Worm (Caenorhabditis elegans) whole organism, midembryonic: ENCODE results near the gene F14D7.9.
"Not testable (repeated sequence)": the region's sequence is repeated elsewhere in the genome, so short reads cannot be mapped to it uniquely, and the experiment has no call there.

Experiments
- T22C8.4 ChIP-seq: fragments of 200-800 bp; sonication (Bioruptor generic); IDR thresholded peaks from 2 replicates; pipeline ENCODE4 v1.3.6; 2022; ENCODE audit warnings: missing genetic modification characterization, missing compliant biosample characterization
- cog-1 ChIP-seq: sonication (generic microtip); optimal IDR thresholded peaks from 2 replicates; lab custom pipeline; 2016; ENCODE audit warnings: missing genetic modification characterization, missing compliant biosample characterization
- flt-1 ChIP-seq: fragments of 200-800 bp; sonication (Bioruptor generic); IDR thresholded peaks from 2 replicates; pipeline ENCODE4 v1.3.6; 2022; ENCODE audit warnings: missing genetic modification characterization, missing compliant biosample characterization
- klf-2 ChIP-seq: fragments of 200-800 bp; sonication (Bioruptor generic); conservative IDR thresholded peaks from 2 replicates; pipeline ENCODE4 v1.3.6; 2022; ENCODE audit warnings: missing genetic modification reagents, missing genetic modification characterization, missing compliant biosample characterization
- med-1 ChIP-seq: sonication (generic microtip); optimal IDR thresholded peaks from 2 replicates; lab custom pipeline; 2017; ENCODE audit warnings: missing genetic modification characterization, mild to moderate bottlenecking, missing compliant biosample characterization, antibody characterized with exemption, missing genetic modification reagents; ENCODE audit not compliant: insufficient read depth
- ref-1 ChIP-seq: fragments of 200-800 bp; sonication (Bioruptor generic); conservative IDR thresholded peaks from 2 replicates; pipeline ENCODE4 v1.3.6; 2022; ENCODE audit warnings: missing genetic modification reagents, missing genetic modification characterization, missing compliant biosample characterization
- tab-1 ChIP-seq: fragments of 200-800 bp; sonication (Bioruptor generic); IDR thresholded peaks from 2 replicates; pipeline ENCODE4 v1.3.6; 2022; ENCODE audit warnings: missing genetic modification characterization, missing compliant biosample characterization
- ztf-23 ChIP-seq: fragments of 200-800 bp; sonication (Bioruptor generic); IDR thresholded peaks from 2 replicates; pipeline ENCODE4 v1.3.6; 2022; ENCODE audit warnings: missing genetic modification reagents, missing genetic modification characterization, missing compliant biosample characterization
- ztf-29 ChIP-seq: fragments of 200-800 bp; sonication (Bioruptor generic); IDR thresholded peaks from 2 replicates; pipeline ENCODE4 v1.3.6; 2022; ENCODE audit warnings: missing genetic modification reagents, missing genetic modification characterization, missing compliant biosample characterization

The F14D7.9 gene

DNA sequence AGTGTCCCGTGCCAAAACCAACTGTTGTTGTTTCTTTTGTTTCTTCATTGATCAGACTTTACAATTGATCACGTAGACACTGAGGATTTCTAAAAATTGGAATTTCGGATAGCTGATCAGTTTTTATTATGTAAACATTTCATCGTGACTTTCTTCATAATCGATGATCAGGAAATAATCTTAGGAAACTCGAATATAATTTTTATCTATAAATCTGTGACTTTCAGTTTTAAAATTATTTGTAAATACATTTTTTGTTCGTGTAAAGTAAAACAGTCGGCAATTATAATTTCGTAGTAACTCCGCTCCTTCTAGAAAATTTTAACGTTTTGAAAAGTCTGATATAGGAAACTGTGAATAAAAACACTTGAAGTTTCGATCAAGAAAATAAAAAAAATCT lies 23.8 kb upstream of the F14D7.9 start, which contains the start of gene F40G12.5:
F40G12.5 (minus strand) TSS at position 101 of the 400 bp plus-strand sequence.
- TF ChIP-seq cog-1 (tag; lab: Kevin White, UChicago): no peak
- TF ChIP-seq ztf-23 (GFP tag; lab: Robert Waterston, UW): no peak
- no peak for TF ChIP-seq klf-2
- no peak for TF ChIP-seq flt-1 (GFP tag; lab: Robert Waterston, UW)
- TF ChIP-seq med-1 (GFP tag; lab: Kevin White, UChicago): no peak

DNA sequence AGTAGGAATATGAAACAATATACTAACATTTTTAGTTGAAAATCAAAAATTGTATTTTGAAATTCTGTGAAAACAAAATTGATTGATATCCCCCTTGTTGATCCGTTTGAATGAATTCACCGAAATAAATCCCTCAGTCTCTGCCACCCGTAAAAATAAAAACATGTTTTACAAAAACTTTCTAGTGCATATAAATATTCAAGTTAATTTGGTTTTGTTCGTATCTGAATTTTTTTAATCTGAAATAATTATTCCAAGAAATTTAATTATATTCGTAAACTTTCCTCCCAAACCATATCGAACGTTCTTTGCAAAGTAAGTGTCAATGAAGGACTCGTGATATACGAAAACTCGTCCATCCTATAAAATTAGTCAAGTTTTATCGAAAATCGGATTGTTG lies 21.5 kb upstream of the F14D7.9 start, which contains the start of gene F40G12.6:
F40G12.6 (minus strand) TSS at position 101 of the 400 bp plus-strand sequence.
- TF ChIP-seq med-1 (GFP tag; lab: Kevin White, UChicago) (no peak), klf-2 (no peak), flt-1 (GFP tag; lab: Robert Waterston, UW) (no peak), cog-1 (tag; lab: Kevin White, UChicago) (no peak), ref-1 (GFP tag; lab: Robert Waterston, UW) (no peak), T22C8.4 (GFP tag; lab: Robert Waterston, UW) (no peak), tab-1 (no peak), ztf-29 (GFP tag; lab: Robert Waterston, UW) (no peak)

DNA sequence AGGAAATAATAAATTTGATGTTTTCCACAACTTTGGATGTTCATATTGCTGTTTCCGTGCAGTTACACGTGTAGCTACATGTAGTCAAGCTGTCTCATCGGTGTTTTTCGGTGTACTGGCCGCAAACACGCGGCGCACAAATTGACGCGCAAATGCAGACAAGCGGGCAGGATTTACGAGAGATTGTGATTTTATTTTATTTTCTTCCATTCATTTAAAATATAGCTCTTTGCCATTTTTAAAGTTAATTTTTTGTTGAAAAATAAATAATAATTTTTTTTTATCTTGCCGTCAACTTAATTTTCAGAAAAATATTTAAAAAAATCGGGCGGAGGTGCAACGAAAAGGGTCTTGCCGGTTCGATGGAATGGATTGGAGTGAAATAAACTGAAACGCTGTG lies 20.2 kb upstream of the F14D7.9 start, which contains the start of gene F40G12.7:
F40G12.7 (plus strand) TSS at position 301 of the 400 bp plus-strand sequence.
- TF ChIP-seq T22C8.4 (GFP tag; lab: Robert Waterston, UW); klf-2; ztf-23 (GFP tag; lab: Robert Waterston, UW): not testable (repeated sequence)

DNA sequence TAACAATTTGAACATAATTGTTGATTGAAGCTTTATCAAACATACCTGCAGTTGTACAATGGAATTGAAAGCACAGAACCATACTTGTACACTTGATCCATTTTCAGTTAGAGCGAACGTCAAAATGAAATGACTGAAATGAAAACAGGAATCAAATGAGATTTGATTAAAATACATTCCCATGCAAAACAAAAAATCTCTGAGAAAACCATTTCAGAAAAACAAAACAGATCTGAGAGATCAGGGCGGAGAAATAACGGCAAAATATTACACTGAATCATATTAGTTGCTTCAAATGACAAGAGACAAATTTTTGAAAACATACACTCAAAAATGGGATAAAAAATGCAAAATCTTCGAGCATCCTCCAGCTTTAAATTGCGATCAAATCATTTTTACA lies 14.7 kb upstream of the F14D7.9 start, which contains the start of gene srt-33:
srt-33 (minus strand) TSS at position 101 of the 400 bp plus-strand sequence.
- TF ChIP-seq klf-2: no peak
- TF ChIP-seq ztf-29 (GFP tag; lab: Robert Waterston, UW): no peak
- no peak for TF ChIP-seq ztf-23 (GFP tag; lab: Robert Waterston, UW)
- TF ChIP-seq flt-1 (GFP tag; lab: Robert Waterston, UW): no peak
- TF ChIP-seq tab-1: no peak
- no peak for TF ChIP-seq cog-1 (tag; lab: Kevin White, UChicago)
- no peak for TF ChIP-seq T22C8.4 (GFP tag; lab: Robert Waterston, UW)
- no peak for TF ChIP-seq ref-1 (GFP tag; lab: Robert Waterston, UW)

DNA sequence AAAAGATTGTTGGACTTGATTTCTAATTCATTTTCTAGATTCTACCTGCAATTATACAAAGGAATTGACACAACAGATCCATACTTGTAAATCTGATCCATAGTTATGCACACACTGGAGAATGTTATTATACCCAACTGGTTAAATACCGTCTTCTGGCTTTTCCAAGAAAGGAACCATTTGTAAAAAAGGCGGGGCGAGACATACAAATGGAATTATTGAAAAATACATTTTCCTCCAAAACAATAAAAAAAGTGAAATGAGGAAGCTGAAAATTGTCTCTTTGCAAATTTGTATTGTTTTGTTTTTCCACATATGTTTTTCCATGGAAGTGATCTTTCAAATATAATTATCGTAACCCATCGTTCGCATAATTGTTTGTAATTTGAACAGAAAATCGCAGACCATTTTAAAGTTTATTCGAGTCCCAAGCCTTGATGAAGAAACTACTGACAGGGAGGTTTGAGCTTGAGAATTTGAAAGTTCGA lies 12.2 kb upstream of the F14D7.9 start, which contains the start of the genes srt-74 and F40G12.9:
srt-74 (minus strand) TSS at position 101 of the 488 bp plus-strand sequence.
F40G12.9 (plus strand) TSS at position 438 of the 488 bp plus-strand sequence.
- no peak for TF ChIP-seq T22C8.4 (GFP tag; lab: Robert Waterston, UW)

DNA sequence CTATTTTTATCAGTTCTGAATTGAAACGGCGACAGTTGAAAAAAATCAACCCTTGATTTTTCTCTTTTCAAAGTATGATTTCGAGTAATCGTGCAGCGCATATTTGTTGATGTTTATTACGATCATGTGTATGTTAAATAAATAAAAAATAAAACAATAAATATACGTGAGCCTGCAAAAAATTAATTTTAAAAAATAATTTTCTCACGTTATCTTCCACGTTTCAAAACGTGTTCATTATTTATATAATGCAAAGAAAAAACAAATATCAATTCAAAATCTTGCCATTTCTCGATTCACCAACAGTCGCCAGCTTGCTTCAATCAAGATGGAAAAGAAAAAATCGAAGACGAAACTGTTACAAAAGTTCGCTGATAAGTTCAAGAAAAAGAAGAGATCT lies 11.3 kb upstream of the F14D7.9 start, which contains the start of gene F40G12.10:
F40G12.10 (plus strand) TSS at position 301 of the 400 bp plus-strand sequence.
- TF ChIP-seq T22C8.4 (GFP tag; lab: Robert Waterston, UW) (no peak), med-1 (GFP tag; lab: Kevin White, UChicago) (no peak), tab-1 (no peak), klf-2 (no peak), cog-1 (tag; lab: Kevin White, UChicago) (no peak), ztf-23 (GFP tag; lab: Robert Waterston, UW) (no peak), ref-1 (GFP tag; lab: Robert Waterston, UW) (no peak), flt-1 (GFP tag; lab: Robert Waterston, UW) (no peak), ztf-29 (GFP tag; lab: Robert Waterston, UW) (no peak)

DNA sequence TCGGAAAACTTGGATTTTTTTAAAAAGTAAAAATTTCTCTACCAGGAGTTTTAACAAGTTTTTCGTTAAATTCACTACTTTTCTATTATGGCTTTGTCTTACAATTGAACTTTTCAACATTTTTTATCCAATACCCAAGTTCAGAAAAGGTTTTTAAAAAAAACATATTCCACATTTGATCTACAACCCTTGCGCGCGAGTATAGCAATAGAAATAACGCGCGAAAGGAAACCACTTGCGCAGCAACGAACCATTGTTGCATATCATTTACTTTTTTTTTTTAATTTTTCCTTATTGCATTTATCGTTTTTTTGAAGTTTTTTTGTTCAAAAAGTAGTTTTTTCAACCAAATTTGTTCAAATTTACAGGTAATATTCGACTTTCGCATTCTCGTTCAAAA lies 8.7 kb upstream of the F14D7.9 start, which contains the start of gene F40G12.11:
F40G12.11 (plus strand) TSS at position 369 of the 400 bp plus-strand sequence.
- TF ChIP-seq med-1 (GFP tag; lab: Kevin White, UChicago): no peak
- TF ChIP-seq cog-1 (tag; lab: Kevin White, UChicago): no peak
- TF ChIP-seq ref-1 (GFP tag; lab: Robert Waterston, UW): no peak
- TF ChIP-seq tab-1: no peak
- no peak for TF ChIP-seq ztf-23 (GFP tag; lab: Robert Waterston, UW)
- no peak for TF ChIP-seq T22C8.4 (GFP tag; lab: Robert Waterston, UW)
- no peak for TF ChIP-seq flt-1 (GFP tag; lab: Robert Waterston, UW)
- no peak for TF ChIP-seq klf-2
- no peak for TF ChIP-seq ztf-29 (GFP tag; lab: Robert Waterston, UW)

DNA sequence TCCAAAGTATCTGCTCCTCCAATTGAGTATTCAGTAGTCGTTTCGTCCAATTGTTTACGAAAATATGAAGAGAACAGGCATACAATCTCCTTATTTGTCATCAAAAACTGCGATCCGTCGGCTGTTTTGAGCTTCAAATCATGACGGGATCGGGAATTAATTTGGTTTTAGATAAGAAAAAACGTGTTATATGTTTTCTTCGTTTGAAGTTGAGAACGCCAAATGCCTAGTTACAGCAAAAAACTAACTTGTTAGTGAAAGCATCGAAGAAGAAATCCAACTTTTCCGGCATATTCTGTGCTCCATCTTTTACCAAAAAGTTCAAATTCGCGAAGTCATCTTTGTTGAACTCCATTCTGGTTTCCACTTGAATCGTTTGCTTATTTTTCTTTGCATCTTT lies 5.1 kb upstream of the F14D7.9 start, which contains the start of gene F14D7.1:
F14D7.1 (minus strand) TSS at position 101 of the 400 bp plus-strand sequence.
- no peak for TF ChIP-seq med-1 (GFP tag; lab: Kevin White, UChicago)
- TF ChIP-seq flt-1 (GFP tag; lab: Robert Waterston, UW): no peak
- TF ChIP-seq tab-1: no peak
- TF ChIP-seq ztf-23 (GFP tag; lab: Robert Waterston, UW): no peak
- no peak for TF ChIP-seq cog-1 (tag; lab: Kevin White, UChicago)
- no peak for TF ChIP-seq klf-2
- no peak for TF ChIP-seq ztf-29 (GFP tag; lab: Robert Waterston, UW)
- TF ChIP-seq ref-1 (GFP tag; lab: Robert Waterston, UW): no peak
- no peak for TF ChIP-seq T22C8.4 (GFP tag; lab: Robert Waterston, UW)

DNA sequence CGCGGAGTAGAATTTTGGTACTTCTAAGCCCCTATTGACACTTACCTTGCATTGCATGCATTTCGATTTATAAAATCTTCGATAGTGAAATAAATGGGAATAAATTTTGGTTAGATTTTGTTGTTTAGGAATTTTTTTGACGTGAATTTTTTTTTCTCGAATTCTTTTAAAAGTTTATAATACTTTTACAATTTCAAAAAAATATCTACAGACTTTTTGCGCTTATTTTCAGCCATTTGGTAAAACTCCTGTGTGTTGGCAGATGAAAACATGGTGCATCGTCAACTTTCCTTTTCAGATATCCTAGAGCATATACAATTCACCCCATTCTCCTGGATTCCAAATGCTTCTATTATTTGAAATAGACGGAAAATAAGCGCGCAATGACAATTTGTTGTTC lies 3.9 kb upstream of the F14D7.9 start, which contains the start of gene F14D7.18:
F14D7.18 (minus strand) TSS at position 101 of the 400 bp plus-strand sequence.
- no peak for TF ChIP-seq cog-1 (tag; lab: Kevin White, UChicago)
- no peak for TF ChIP-seq med-1 (GFP tag; lab: Kevin White, UChicago)
- no peak for TF ChIP-seq ref-1 (GFP tag; lab: Robert Waterston, UW)
- no peak for TF ChIP-seq ztf-29 (GFP tag; lab: Robert Waterston, UW)
- TF ChIP-seq flt-1 (GFP tag; lab: Robert Waterston, UW): no peak
- no peak for TF ChIP-seq T22C8.4 (GFP tag; lab: Robert Waterston, UW)
